Worm (Caenorhabditis elegans): ENCODE data around the gene T28H10.1.

Gene T28H10.1

DNA sequence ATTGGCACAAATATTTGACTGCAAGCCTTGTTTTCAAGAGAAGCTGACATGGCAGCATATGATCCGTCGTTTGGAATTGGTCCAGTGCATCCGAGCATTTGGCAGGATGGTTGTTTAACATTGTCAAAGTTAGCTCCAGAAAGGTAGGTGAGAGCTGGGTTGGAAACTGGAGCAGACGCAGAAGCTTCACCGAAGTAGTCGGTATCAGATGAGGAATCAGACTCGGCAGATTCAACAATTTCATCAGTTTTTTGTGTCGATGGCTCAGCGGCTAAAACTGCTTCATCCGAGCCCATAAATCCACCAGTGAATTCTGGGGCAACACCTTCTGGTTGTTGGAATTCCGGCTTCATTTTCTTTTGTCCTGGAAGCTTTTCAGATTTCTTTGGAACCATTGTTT, 46.0 kb downstream of the T28H10.1 start:
- TF ChIP-seq lsy-12 (tag; optimal IDR thresholded peaks at IDR 0.05) (no peak), nhr-76 (tag; optimal IDR thresholded peaks at IDR 0.05) (no peak), nhr-12 (tag; optimal IDR thresholded peaks at IDR 0.05) (no peak), ZK546.5 (tag; optimal IDR thresholded peaks at IDR 0.05) (no peak), eor-1 (tag; optimal IDR thresholded peaks at IDR 0.05) (no peak), ceh-82 (tag; optimal IDR thresholded peaks at IDR 0.05) (no peak), fos-1 (tag; optimal IDR thresholded peaks at IDR 0.05) (no peak), nhr-43 (tag; optimal IDR thresholded peaks at IDR 0.05; ENCODE audit: poor library complexity, severe bottlenecking) (peak; percentile 50), lin-39 (tag; optimal IDR thresholded peaks at IDR 0.05) (no peak), lin-15B (tag; optimal IDR thresholded peaks at IDR 0.05) (no peak), elt-2 (tag; optimal IDR thresholded peaks at IDR 0.05) (no peak), ama-1 (optimal IDR thresholded peaks at IDR 0.05) (peak; percentile 95), jun-1 (tag; optimal IDR thresholded peaks at IDR 0.05) (no peak), nhr-25 (tag; optimal IDR thresholded peaks at IDR 0.05) (peak; percentile 36), fkh-2 (tag; optimal IDR thresholded peaks at IDR 0.05) (no peak)

DNA sequence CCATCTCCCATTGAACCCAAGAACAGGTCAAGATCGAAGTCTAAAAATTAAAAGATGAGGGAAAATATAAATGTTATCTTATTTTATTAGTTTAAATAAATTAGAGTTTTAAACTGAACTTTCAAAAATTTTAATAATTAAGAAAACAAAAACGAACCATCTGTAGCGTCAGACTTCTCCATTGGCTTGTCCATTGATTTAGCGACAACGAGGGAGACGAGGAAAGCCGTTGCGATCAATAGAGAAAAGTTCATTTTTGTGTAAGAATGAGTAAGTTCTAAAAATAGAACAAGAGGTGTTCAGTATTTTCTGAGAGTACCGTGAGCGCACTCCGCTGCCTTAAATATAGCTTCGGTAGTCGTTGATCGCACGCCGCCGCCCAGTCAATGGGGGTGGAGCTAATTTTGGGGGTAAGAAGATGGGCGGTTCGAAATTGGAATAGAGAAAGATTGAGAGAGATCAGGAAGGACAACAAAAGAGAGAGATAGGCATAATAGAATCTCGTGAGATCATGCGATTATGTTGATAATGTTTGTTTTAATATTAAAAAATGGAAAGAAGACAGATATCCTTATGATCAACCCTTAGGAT, 46.5 kb downstream of the T28H10.1 start, which contains the start of gene F45D3.3:
Gene F45D3.3 (minus strand): TSS at position 350 of the 591 bp plus-strand sequence.
- TF ChIP-seq lin-39 (tag; optimal IDR thresholded peaks at IDR 0.05), result no peak
- no peak for TF ChIP-seq nhr-28 (tag; optimal IDR thresholded peaks at IDR 0.05)
- TF ChIP-seq fos-1 (tag; optimal IDR thresholded peaks at IDR 0.05), result no peak
- TF ChIP-seq sea-2 (GFP tag; optimal IDR thresholded peaks at IDR 0.05), result no peak
- no peak for TF ChIP-seq fkh-2 (tag; optimal IDR thresholded peaks at IDR 0.05)
- peak; percentile 31 for TF ChIP-seq nfya-1 (tag; optimal IDR thresholded peaks at IDR 0.05; ENCODE audit: insufficient read depth)
- TF ChIP-seq nhr-43 (tag; optimal IDR thresholded peaks at IDR 0.05; ENCODE audit: poor library complexity, severe bottlenecking), result peak; percentile 55
- no peak for TF ChIP-seq R02D3.7 (tag; optimal IDR thresholded peaks at IDR 0.05)
- no peak for TF ChIP-seq snpc-4 (tag; optimal IDR thresholded peaks at IDR 0.05)
- TF ChIP-seq daf-12 (tag; optimal IDR thresholded peaks at IDR 0.05), result no peak
- TF ChIP-seq ama-1 (optimal IDR thresholded peaks at IDR 0.05), result peak; percentile 91
- no peak for TF ChIP-seq tbx-2 (tag; optimal IDR thresholded peaks at IDR 0.05)
- TF ChIP-seq pha-4 (tag; optimal IDR thresholded peaks at IDR 0.05), result no peak
- TF ChIP-seq aly-2 (tag; optimal IDR thresholded peaks at IDR 0.05), result no peak
- TF ChIP-seq nhr-237 (tag; optimal IDR thresholded peaks at IDR 0.05), result no peak
- TF ChIP-seq nhr-23 (tag; optimal IDR thresholded peaks at IDR 0.05), result peak; percentile 80
- no peak for TF ChIP-seq mdl-1 (tag; optimal IDR thresholded peaks at IDR 0.05)
- no peak for TF ChIP-seq hmg-11 (tag; optimal IDR thresholded peaks at IDR 0.05)
- TF ChIP-seq nhr-67 (tag; optimal IDR thresholded peaks at IDR 0.05), result no peak
- TF ChIP-seq unc-62 (GFP tag; optimal IDR thresholded peaks at IDR 0.05), result no peak
- TF ChIP-seq lsy-12 (tag; optimal IDR thresholded peaks at IDR 0.05), result no peak
- TF ChIP-seq pqm-1 (tag; optimal IDR thresholded peaks at IDR 0.05), result no peak
- no peak for TF ChIP-seq ceh-82 (tag; optimal IDR thresholded peaks at IDR 0.05)
- TF ChIP-seq nhr-25 (tag; optimal IDR thresholded peaks at IDR 0.05), result peak; percentile 35

DNA sequence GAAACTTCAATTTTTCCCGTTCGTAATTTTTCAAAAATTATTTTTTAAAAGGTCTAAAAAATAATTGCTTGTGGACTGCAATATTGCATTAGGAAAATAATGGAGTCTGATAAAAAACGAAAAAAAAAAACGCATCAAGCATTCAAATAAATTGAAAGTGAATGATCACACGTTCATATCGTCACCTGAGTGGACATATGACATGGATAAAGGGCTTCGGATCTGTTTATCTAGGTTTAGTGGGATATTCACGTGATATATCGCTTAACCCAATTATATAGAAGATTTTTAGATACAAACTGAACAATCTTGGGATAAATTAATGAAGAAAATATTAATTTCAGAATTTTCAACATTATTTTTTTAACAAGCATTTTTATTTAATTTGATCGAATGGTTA, 47.2 kb downstream of the T28H10.1 start:
- TF ChIP-seq nhr-23 (tag; optimal IDR thresholded peaks at IDR 0.05) (peak; percentile 59), nhr-76 (tag; optimal IDR thresholded peaks at IDR 0.05) (no peak), nhr-43 (tag; optimal IDR thresholded peaks at IDR 0.05; ENCODE audit: poor library complexity, severe bottlenecking) (peak; percentile 29), elt-1 (tag; optimal IDR thresholded peaks at IDR 0.05) (no peak)

DNA sequence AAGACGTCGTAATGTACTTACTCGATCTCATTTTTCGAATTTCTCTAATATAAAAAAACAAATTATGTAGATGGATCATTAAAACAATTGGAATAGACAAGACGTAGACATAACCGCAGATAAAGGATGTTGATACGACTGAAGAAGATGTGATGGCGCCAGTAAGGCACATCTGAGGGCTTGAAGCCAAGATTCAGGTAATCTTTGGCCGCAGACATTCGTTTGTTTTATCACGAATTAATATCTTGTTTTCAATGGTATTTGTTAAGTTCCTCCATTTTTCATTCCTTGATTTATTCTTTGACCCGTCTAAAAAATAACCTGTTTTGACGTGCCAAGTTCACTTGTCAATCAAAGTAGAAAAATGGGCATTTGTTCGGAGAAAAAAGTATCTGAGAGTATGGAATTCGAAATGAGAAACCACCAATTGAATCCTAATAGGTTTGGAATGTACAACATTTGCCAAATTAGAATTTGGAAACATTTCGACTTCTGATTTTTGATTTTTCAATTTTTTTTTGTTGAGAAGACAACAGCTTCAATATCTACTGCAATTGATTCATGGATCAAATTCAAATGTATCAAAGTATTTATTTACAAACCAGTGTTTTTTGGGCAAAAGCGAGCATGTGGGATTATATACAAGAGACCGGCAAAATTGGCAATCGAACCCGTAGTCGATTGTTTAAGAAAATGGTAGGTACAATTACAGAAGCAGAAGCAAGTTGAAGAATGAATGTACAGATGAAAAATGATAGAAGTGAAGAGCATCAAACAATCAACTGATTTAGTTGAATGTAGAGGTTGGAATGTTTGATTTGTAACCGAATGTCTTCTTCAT, 48.3 kb downstream of the T28H10.1 start:
- TF ChIP-seq snpc-4 (tag; optimal IDR thresholded peaks at IDR 0.05) (no peak), ama-1 (optimal IDR thresholded peaks at IDR 0.05) (peak; percentile 80), nhr-23 (tag; optimal IDR thresholded peaks at IDR 0.05) (no peak), zag-1 (tag; optimal IDR thresholded peaks at IDR 0.05) (no peak), lin-39 (tag; optimal IDR thresholded peaks at IDR 0.05) (no peak), egl-27 (tag; optimal IDR thresholded peaks at IDR 0.05) (no peak), fos-1 (tag; optimal IDR thresholded peaks at IDR 0.05) (no peak), sea-2 (GFP tag; optimal IDR thresholded peaks at IDR 0.05) (no peak), ZK546.5 (tag; optimal IDR thresholded peaks at IDR 0.05) (no peak), lsy-12 (tag; optimal IDR thresholded peaks at IDR 0.05) (no peak), skn-1 (tag; optimal IDR thresholded peaks at IDR 0.05) (no peak), nhr-43 (tag; optimal IDR thresholded peaks at IDR 0.05; ENCODE audit: poor library complexity, severe bottlenecking) (peak; percentile 66), eor-1 (tag; optimal IDR thresholded peaks at IDR 0.05) (no peak), lin-15B (tag; optimal IDR thresholded peaks at IDR 0.05) (no peak), ceh-28 (tag; optimal IDR thresholded peaks at IDR 0.05) (no peak), ztf-11 (tag; optimal IDR thresholded peaks at IDR 0.05) (no peak), nhr-77 (tag; optimal IDR thresholded peaks at IDR 0.05) (no peak), nhr-76 (tag; optimal IDR thresholded peaks at IDR 0.05) (peak; percentile 58), ceh-82 (tag; optimal IDR thresholded peaks at IDR 0.05) (no peak), pqm-1 (tag; optimal IDR thresholded peaks at IDR 0.05) (no peak), nhr-11 (tag; optimal IDR thresholded peaks at IDR 0.05) (no peak), nhr-67 (tag; optimal IDR thresholded peaks at IDR 0.05) (no peak), mml-1 (tag; optimal IDR thresholded peaks at IDR 0.05) (no peak), jun-1 (tag; optimal IDR thresholded peaks at IDR 0.05) (no peak), nhr-25 (tag; optimal IDR thresholded peaks at IDR 0.05) (peak; percentile 43), fkh-10 (GFP tag; optimal IDR thresholded peaks at IDR 0.05) (no peak), daf-12 (tag; optimal IDR thresholded peaks at IDR 0.05) (no peak), elt-2 (tag; optimal IDR thresholded peaks at IDR 0.05) (no peak), tbx-2 (tag; optimal IDR thresholded peaks at IDR 0.05) (peak; percentile 3), nhr-28 (tag; optimal IDR thresholded peaks at IDR 0.05) (peak; percentile 80)

Measured in whole organism, L3 larva.